Worm (Caenorhabditis elegans) whole organism, L4 larva: ENCODE measurements around the gene efa-6.

ENCODE experiments used
- R02D3.7 ChIP-seq: fragments of 150-350 bp; sonication (generic microtip); optimal IDR thresholded peaks from 3 replicates; lab custom pipeline; 2014; ENCODE audit warnings: missing biosample characterization, missing genetic modification characterization
- T20F7.1 ChIP-seq: fragments of 200-800 bp; sonication (Bioruptor generic); optimal IDR thresholded peaks from 2 replicates; lab custom pipeline; 2018; ENCODE audit warnings: mild to moderate bottlenecking, missing genetic modification characterization, missing compliant biosample characterization
- T26A8.4 ChIP-seq: fragments of 200-800 bp; sonication (Bioruptor generic); IDR thresholded peaks from 2 replicates; pipeline ENCODE4 v1.3.6; 2022; ENCODE audit warnings: missing genetic modification characterization, missing compliant biosample characterization
- aha-1 ChIP-seq: fragments of 150-350 bp; peaks from one replicate; lab custom pipeline; 2014; ENCODE audit warnings: missing biosample characterization, missing genetic modification characterization
- arid-1 ChIP-seq: fragments of 200-800 bp; sonication (Bioruptor generic); conservative IDR thresholded peaks from 2 replicates; pipeline ENCODE4 v1.3.6; 2022; ENCODE audit warnings: missing genetic modification reagents, missing genetic modification characterization, missing compliant biosample characterization
- attf-4 ChIP-seq: sonication (generic microtip); optimal IDR thresholded peaks from 3 replicates; lab custom pipeline; 2017; ENCODE audit warnings: missing biosample characterization, missing genetic modification characterization
- ceh-28 ChIP-seq: fragments of 150-350 bp; optimal IDR thresholded peaks from 2 replicates; lab custom pipeline; 2014; ENCODE audit warnings: missing biosample characterization, missing genetic modification reagents, missing genetic modification characterization
- ceh-32 ChIP-seq: sonication (generic microtip); optimal IDR thresholded peaks from 2 replicates; lab custom pipeline; 2016; ENCODE audit warnings: mild to moderate bottlenecking, missing genetic modification characterization, missing compliant biosample characterization; ENCODE audit not compliant: poor library complexity
- ces-1 ChIP-seq: fragments of 150-350 bp; sonication (generic microtip); optimal IDR thresholded peaks from 4 replicates; lab custom pipeline; 2014; ENCODE audit warnings: missing biosample characterization, missing genetic modification reagents, missing genetic modification characterization
- ctbp-1 ChIP-seq: fragments of 200-800 bp; sonication (Bioruptor generic); IDR thresholded peaks from 2 replicates; pipeline ENCODE4 v1.3.6; 2022; ENCODE audit warnings: missing genetic modification reagents, missing genetic modification characterization, missing compliant biosample characterization
- daf-12 ChIP-seq: fragments of 150-350 bp; optimal IDR thresholded peaks from 2 replicates; lab custom pipeline; 2014; ENCODE audit warnings: missing biosample characterization, missing genetic modification reagents, missing genetic modification characterization
- daf-16 ChIP-seq, 3 experiments: sonication (generic microtip); optimal IDR thresholded peaks; 2 replicates each; lab custom pipeline; 2016 to 2017; ENCODE audit warnings: missing genetic modification characterization in 3 of 3, missing genetic modification reagents in 3 of 3, mild to moderate bottlenecking in 2 of 3, missing compliant biosample characterization in 2 of 3, missing biosample characterization in 1 of 3, moderate library complexity in 1 of 3
- dmd-6 ChIP-seq: fragments of 200-800 bp; sonication (Bioruptor generic); IDR thresholded peaks from 2 replicates; pipeline ENCODE4 v1.3.6; 2022; ENCODE audit warnings: missing genetic modification reagents, missing genetic modification characterization, missing compliant biosample characterization
- duxl-1 ChIP-seq: sonication (generic microtip); optimal IDR thresholded peaks from 2 replicates; lab custom pipeline; 2016; ENCODE audit warnings: mild to moderate bottlenecking, missing genetic modification characterization, moderate library complexity, missing compliant biosample characterization; ENCODE audit not compliant: poor library complexity
- dve-1 ChIP-seq: sonication (generic microtip); optimal IDR thresholded peaks from 2 replicates; lab custom pipeline; 2017; ENCODE audit warnings: antibody characterized with exemption, mild to moderate bottlenecking, missing genetic modification characterization, missing compliant biosample characterization; ENCODE audit not compliant: insufficient read depth
- fkh-10 ChIP-seq: fragments of 150-350 bp; optimal IDR thresholded peaks from 2 replicates; lab custom pipeline; 2014; ENCODE audit warnings: missing biosample characterization, missing genetic modification reagents, missing genetic modification characterization
- gei-8 ChIP-seq: fragments of 200-800 bp; sonication (Bioruptor generic); optimal IDR thresholded peaks from 2 replicates; lab custom pipeline; 2018; ENCODE audit warnings: mild to moderate bottlenecking, missing genetic modification characterization, missing compliant biosample characterization
- hlh-11 ChIP-seq: fragments of 200-800 bp; sonication (Bioruptor generic); optimal IDR thresholded peaks from 2 replicates; lab custom pipeline; 2018; ENCODE audit warnings: mild to moderate bottlenecking, missing genetic modification characterization, missing compliant biosample characterization
- lin-13 ChIP-seq: fragments of 150-350 bp; optimal IDR thresholded peaks from 2 replicates; lab custom pipeline; 2014; ENCODE audit warnings: missing biosample characterization, missing genetic modification reagents, missing genetic modification characterization
- lin-38 ChIP-seq: fragments of 200-800 bp; sonication (Bioruptor generic); IDR thresholded peaks from 2 replicates; pipeline ENCODE4 v1.3.6; 2022; ENCODE audit warnings: missing genetic modification reagents, missing genetic modification characterization, missing compliant biosample characterization
- madf-5 ChIP-seq, 2 experiments: fragments of 200-800 bp; sonication (Bioruptor generic); IDR thresholded peaks; 2 replicates each; pipeline ENCODE4 v1.3.6; 2022; ENCODE audit warnings: missing compliant biosample characterization in 2 of 2, missing genetic modification characterization in 2 of 2
- mep-1 ChIP-seq: fragments of 150-350 bp; sonication (generic microtip); optimal IDR thresholded peaks from 3 replicates; lab custom pipeline; 2014; ENCODE audit warnings: missing biosample characterization, missing genetic modification characterization
- mxl-2 ChIP-seq: fragments of 200-800 bp; sonication (Bioruptor generic); conservative IDR thresholded peaks from 2 replicates; pipeline ENCODE4 v1.3.6; 2022; ENCODE audit warnings: missing genetic modification reagents, missing genetic modification characterization, missing compliant biosample characterization
- nhr-10 ChIP-seq: fragments of 150-350 bp; optimal IDR thresholded peaks from 2 replicates; lab custom pipeline; 2014; ENCODE audit warnings: missing biosample characterization, missing genetic modification characterization
- nhr-102 ChIP-seq: sonication (generic microtip); optimal IDR thresholded peaks from 2 replicates; lab custom pipeline; 2016; ENCODE audit warnings: mild to moderate bottlenecking, missing genetic modification characterization, moderate library complexity, missing compliant biosample characterization
- nhr-11 ChIP-seq: fragments of 150-350 bp; optimal IDR thresholded peaks from 2 replicates; lab custom pipeline; 2014; ENCODE audit warnings: missing biosample characterization, missing genetic modification characterization
- nhr-237 ChIP-seq: sonication (generic microtip); optimal IDR thresholded peaks from 2 replicates; lab custom pipeline; 2017; ENCODE audit warnings: missing biosample characterization, missing genetic modification characterization
- nhr-28 ChIP-seq: fragments of 150-350 bp; optimal IDR thresholded peaks from 2 replicates; lab custom pipeline; 2014; ENCODE audit warnings: missing biosample characterization, missing genetic modification characterization
- nhr-42 ChIP-seq: fragments of 200-800 bp; sonication (Bioruptor generic); IDR thresholded peaks from 2 replicates; pipeline ENCODE4 v1.3.6; 2022; ENCODE audit warnings: missing genetic modification characterization, missing compliant biosample characterization
- nhr-48 ChIP-seq: sonication (generic microtip); optimal IDR thresholded peaks from 2 replicates; lab custom pipeline; 2016; ENCODE audit warnings: mild to moderate bottlenecking, missing genetic modification characterization, missing compliant biosample characterization
- nhr-6 ChIP-seq: fragments of 150-350 bp; optimal IDR thresholded peaks from 2 replicates; lab custom pipeline; 2014; ENCODE audit warnings: missing biosample characterization, missing genetic modification characterization
- nhr-77 ChIP-seq: fragments of 150-350 bp; optimal IDR thresholded peaks from 2 replicates; lab custom pipeline; 2014; ENCODE audit warnings: missing biosample characterization, missing genetic modification characterization
- php-3 ChIP-seq: fragments of 200-800 bp; sonication (Bioruptor generic); IDR thresholded peaks from 2 replicates; pipeline ENCODE4 v1.3.6; 2022; ENCODE audit warnings: missing genetic modification reagents, missing genetic modification characterization, missing compliant biosample characterization
- pqm-1 ChIP-seq: sonication (generic microtip); optimal IDR thresholded peaks from 2 replicates; lab custom pipeline; 2017; ENCODE audit warnings: missing biosample characterization, missing genetic modification characterization
- rbr-2 ChIP-seq: sonication (generic microtip); optimal IDR thresholded peaks from 2 replicates; lab custom pipeline; 2016; ENCODE audit warnings: missing genotype, missing genetic modification characterization, missing compliant biosample characterization
- snpc-1.2 ChIP-seq: fragments of 200-800 bp; sonication (Bioruptor generic); IDR thresholded peaks from 2 replicates; pipeline ENCODE4 v1.3.6; 2022; ENCODE audit warnings: missing genetic modification reagents, missing genetic modification characterization, missing compliant biosample characterization
- unc-39 ChIP-seq: sonication (generic microtip); optimal IDR thresholded peaks from 2 replicates; lab custom pipeline; 2017; ENCODE audit warnings: missing biosample characterization, missing genetic modification characterization
- unc-62 ChIP-seq, 3 experiments: fragments of 150-350 bp in 1 of 3; sonication (generic microtip); optimal IDR thresholded peaks in 2 of 3; peaks in 1 of 3; 1 replicate in 1 of 3; 2 replicates in 2 of 3; lab custom pipeline; 2014 to 2017; ENCODE audit warnings: missing biosample characterization in 3 of 3, missing genetic modification characterization in 3 of 3, missing genetic modification reagents in 3 of 3, missing genotype in 1 of 3
- ztf-7 ChIP-seq: fragments of 150-350 bp; optimal IDR thresholded peaks from 2 replicates; lab custom pipeline; 2014; ENCODE audit warnings: missing biosample characterization, missing genetic modification characterization

The efa-6 gene

DNA sequence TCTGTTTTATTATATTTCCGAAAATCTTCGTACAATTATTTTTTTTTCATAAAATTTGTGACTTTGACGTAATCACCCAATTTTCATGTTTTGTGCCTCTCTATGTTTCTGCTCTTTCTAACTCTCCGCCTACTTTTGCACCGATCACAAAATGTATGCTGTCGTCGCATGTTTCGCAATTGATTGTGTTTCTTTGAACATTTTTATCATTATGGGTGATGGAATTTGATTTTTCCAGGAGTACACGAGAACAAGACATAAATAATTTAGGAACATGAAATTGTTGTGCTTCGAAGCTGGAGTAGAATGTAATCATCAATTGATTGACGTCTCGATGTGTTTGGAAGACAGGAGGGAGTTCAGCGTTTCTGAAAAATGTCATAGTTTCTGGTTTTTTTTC is 13.6 kb downstream of the efa-6 start (continued):
- peak; percentile 92 for TF ChIP-seq nhr-48 (tag; lab: Kevin White, UChicago)
- TF ChIP-seq T20F7.1 = peak; percentile 53
- TF ChIP-seq, all 104 proteins: peak for 26

DNA sequence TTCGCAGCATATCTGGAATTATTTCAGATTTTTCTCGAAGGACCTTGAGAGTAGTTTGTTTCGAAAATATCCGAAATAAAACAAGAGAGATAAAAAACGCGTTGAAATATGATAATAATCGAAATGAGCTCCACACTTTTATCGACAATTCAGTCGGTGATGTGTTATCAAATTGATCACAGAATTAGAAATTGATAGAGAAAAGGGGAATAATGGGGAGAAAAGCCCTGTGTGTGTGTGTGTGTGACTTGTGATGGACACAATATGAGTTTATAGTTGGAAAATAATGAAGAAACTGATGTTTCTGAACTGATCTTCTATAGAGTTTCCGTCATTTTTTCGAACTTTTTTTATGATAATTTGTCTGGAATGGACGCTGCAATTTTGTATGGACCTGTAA is 15.4 kb downstream of the efa-6 start, which contains the start of gene pgp-1:
TSS of gene pgp-1 (minus strand) at position 12 of the 400 bp plus-strand sequence.
- no peak for TF ChIP-seq lin-38 (GFP tag; lab: Robert Waterston, UW)
- no peak for TF ChIP-seq daf-16 (GFP tag; optimal IDR thresholded peaks at IDR 0.05; lab: Kevin White, UChicago)
- TF ChIP-seq daf-16 (tag; optimal IDR thresholded peaks at IDR 0.05; lab: Kevin White, UChicago) = peak; percentile 89
- TF ChIP-seq nhr-28 (tag; lab: Kevin White, UChicago) = peak; percentile 93
- TF ChIP-seq madf-5 (GFP tag; IDR thresholded peaks at IDR 0.05; lab: Robert Waterston, UW) = no peak
- no peak for TF ChIP-seq daf-12 (tag; lab: Kevin White, UChicago)
- TF ChIP-seq nhr-6 (tag; lab: Kevin White, UChicago) = no peak
- no peak for TF ChIP-seq nhr-11 (tag; lab: Kevin White, UChicago)
- no peak for TF ChIP-seq nhr-42 (GFP tag; lab: Robert Waterston, UW)
- TF ChIP-seq mep-1 (tag; lab: Kevin White, UChicago) = no peak
- no peak for TF ChIP-seq ceh-28 (tag; lab: Kevin White, UChicago)
- TF ChIP-seq lin-13 (GFP tag; lab: Kevin White, UChicago) = no peak
- no peak for TF ChIP-seq fkh-10 (GFP tag; lab: Kevin White, UChicago)
- TF ChIP-seq ztf-7 (tag; lab: Kevin White, UChicago) = no peak
- TF ChIP-seq aha-1 (tag; lab: Kevin White, UChicago) = no peak
- peak; percentile 77 for TF ChIP-seq dve-1 (tag; lab: Kevin White, UChicago)
- TF ChIP-seq pqm-1 (tag; lab: Kevin White, UChicago) = peak; percentile 99
- no peak for TF ChIP-seq gei-8 (GFP tag; lab: Kevin White, UChicago)
- TF ChIP-seq attf-4 (tag; lab: Kevin White, UChicago) = no peak
- TF ChIP-seq php-3 (GFP tag; lab: Robert Waterston, UW) = peak; percentile 68
- TF ChIP-seq mxl-2 = no peak
- TF ChIP-seq hlh-11 (tag; lab: Kevin White, UChicago) = peak; percentile 73
- TF ChIP-seq unc-62 (GFP tag; optimal IDR thresholded peaks at IDR 0.05 in 1 of 2; lab: Kevin White, UChicago) = peak in 1 of 2 experiments; percentile 57
- no peak for TF ChIP-seq unc-62 (tag; optimal IDR thresholded peaks at IDR 0.05; lab: Kevin White, UChicago)
- peak; percentile 85 for TF ChIP-seq nhr-77 (tag; lab: Kevin White, UChicago)
- no peak for TF ChIP-seq ctbp-1 (GFP tag; lab: Robert Waterston, UW)
- TF ChIP-seq T26A8.4 (GFP tag; lab: Robert Waterston, UW) = no peak
- no peak for TF ChIP-seq arid-1 (GFP tag; lab: Robert Waterston, UW)
- TF ChIP-seq nhr-48 (tag; lab: Kevin White, UChicago) = peak; percentile 17
- no peak for TF ChIP-seq ceh-32 (tag; lab: Kevin White, UChicago)
- TF ChIP-seq nhr-237 (tag; lab: Kevin White, UChicago) = no peak
- TF ChIP-seq ces-1 = no peak
- TF ChIP-seq dmd-6 (GFP tag; lab: Robert Waterston, UW) = peak; percentile 89
- TF ChIP-seq unc-39 = no peak
- TF ChIP-seq R02D3.7 (tag; lab: Kevin White, UChicago) = no peak
- no peak for TF ChIP-seq duxl-1 (tag; lab: Kevin White, UChicago)
- TF ChIP-seq rbr-2 (tag; lab: Kevin White, UChicago) = no peak
- no peak for TF ChIP-seq nhr-10 (tag; lab: Kevin White, UChicago)
- no peak for TF ChIP-seq snpc-1.2 (GFP tag; lab: Robert Waterston, UW)
- TF ChIP-seq nhr-102 = peak; percentile 81
